Fruit fly (Drosophila melanogaster): ENCODE data around the gene CG17475.

Gene CG17475

dm6 chr3R:17080666-17081358 lies 49.4 kb downstream of the CG17475 start (continued):
- TF ChIP-seq Sox100B (GFP tag; optimal IDR thresholded peaks at IDR 0.05) (peak; percentile 98), CG4707 (GFP tag; optimal IDR thresholded peaks at IDR 0.05) (peak; percentile 85), CG12391 (tag; optimal IDR thresholded peaks at IDR 0.05) (peak; percentile 98), unc-4 (GFP tag; IDR thresholded peaks at IDR 0.05; ENCODE audit: partially characterized antibody) (no peak), abd-A (tag; optimal IDR thresholded peaks at IDR 0.05) (no peak), zen (tag; optimal IDR thresholded peaks at IDR 0.05) (peak; percentile 82), Myb (GFP tag; optimal IDR thresholded peaks at IDR 0.05) (peak; percentile 25), crol (GFP tag; IDR thresholded peaks at IDR 0.05) (peak; percentile 59), Chrac-16 (GFP tag; optimal IDR thresholded peaks at IDR 0.05) (peak; percentile 94), sd (tag; optimal IDR thresholded peaks at IDR 0.05) (peak; percentile 85), Fer1 (GFP tag; optimal IDR thresholded peaks at IDR 0.05) (peak; percentile 97), CG11456 (GFP tag; IDR thresholded peaks at IDR 0.05) (peak; percentile 90), gt (GFP tag; IDR thresholded peaks at IDR 0.05) (peak; percentile 76), CG17912 (GFP tag; optimal IDR thresholded peaks at IDR 0.05) (peak; percentile 79), Asciz (GFP tag; optimal IDR thresholded peaks at IDR 0.05) (peak; percentile 97), CG17186 (GFP tag; optimal IDR thresholded peaks at IDR 0.05) (peak; percentile 81), wek (GFP tag; optimal IDR thresholded peaks at IDR 0.05) (peak; percentile 87), CG43689 (GFP tag; IDR thresholded peaks at IDR 0.05) (peak; percentile 85), CG4730 (GFP tag; IDR thresholded peaks at IDR 0.05) (peak; percentile 82), mam (GFP tag; optimal IDR thresholded peaks at IDR 0.05) (peak; percentile 88), bowl (GFP tag; IDR thresholded peaks at IDR 0.05) (peak; percentile 75; the same call in 1 of the 2 replicates), CG6813 (GFP tag; optimal IDR thresholded peaks at IDR 0.05) (peak; percentile 94), CG5953 (GFP tag; IDR thresholded peaks at IDR 0.05) (peak; percentile 92), nom (GFP tag; optimal IDR thresholded peaks at IDR 0.05) (peak; percentile 90), Pdp1 (GFP tag; optimal IDR thresholded peaks at IDR 0.05) (peak; percentile 87 to 92), cwo (GFP tag; optimal IDR thresholded peaks at IDR 0.05) (peak; percentile 93), run (tag; optimal IDR thresholded peaks at IDR 0.05) (peak; percentile 95), CG13123 (GFP tag; optimal IDR thresholded peaks at IDR 0.05) (peak; percentile 91), CG14050 (GFP tag; IDR thresholded peaks at IDR 0.05) (peak; percentile 93), CG3065 (GFP tag; optimal IDR thresholded peaks at IDR 0.05) (peak; percentile 89), CG30431 (GFP tag; optimal IDR thresholded peaks at IDR 0.05) (peak; percentile 91), chif (GFP tag; optimal IDR thresholded peaks at IDR 0.05) (peak; percentile 89 to 93), pan (optimal IDR thresholded peaks at IDR 0.05) (no peak), pan (GFP tag; optimal IDR thresholded peaks at IDR 0.05 in 1 of 2, IDR thresholded peaks at IDR 0.05 in 1 of 2) (peak in 1 of 2 experiments; percentile 96), CG12219 (GFP tag; optimal IDR thresholded peaks at IDR 0.05) (peak; percentile 95), Oaz (GFP tag; IDR thresholded peaks at IDR 0.05) (peak; percentile 92), Doc2 (GFP tag; IDR thresholded peaks at IDR 0.05) (peak; percentile 56; the same call in 1 of the 2 replicates), repo (GFP tag; optimal IDR thresholded peaks at IDR 0.05) (peak; percentile 68), CG10654 (GFP tag; optimal IDR thresholded peaks at IDR 0.05) (peak; percentile 91), CG30403 (GFP tag; optimal IDR thresholded peaks at IDR 0.05) (peak; percentile 97), crc (GFP tag; optimal IDR thresholded peaks at IDR 0.05) (peak; percentile 79), CG4617 (GFP tag; optimal IDR thresholded peaks at IDR 0.05; ENCODE audit: borderline replicate concordance) (peak; percentile 74), CG9876 (GFP tag; optimal IDR thresholded peaks at IDR 0.05) (peak; percentile 50), MBD-R2 (GFP tag; IDR thresholded peaks at IDR 0.05) (peak; percentile 66; the same call in 1 of the 2 replicates), kay (GFP tag; optimal IDR thresholded peaks at IDR 0.05) (peak; percentile 91), CG15011 (GFP tag; optimal IDR thresholded peaks at IDR 0.05) (peak; percentile 91), ind (GFP tag; optimal IDR thresholded peaks at IDR 0.05) (peak; percentile 92), eve (GFP tag; optimal IDR thresholded peaks at IDR 0.05) (no peak), CG17612 (GFP tag; IDR thresholded peaks at IDR 0.05) (peak; percentile 81)
